Worm (Caenorhabditis elegans) whole organism, midembryonic: Measurements from ENCODE around the gene F14D2.11.

ENCODE experiments used
- T22C8.4 ChIP-seq: fragments of 200-800 bp; sonication (Bioruptor generic); IDR thresholded peaks from 2 replicates; pipeline ENCODE4 v1.3.6; 2022; ENCODE audit warnings: missing genetic modification characterization, missing compliant biosample characterization
- flt-1 ChIP-seq: fragments of 200-800 bp; sonication (Bioruptor generic); IDR thresholded peaks from 2 replicates; pipeline ENCODE4 v1.3.6; 2022; ENCODE audit warnings: missing genetic modification characterization, missing compliant biosample characterization
- med-1 ChIP-seq: sonication (generic microtip); optimal IDR thresholded peaks from 2 replicates; lab custom pipeline; 2017; ENCODE audit warnings: missing genetic modification characterization, mild to moderate bottlenecking, missing compliant biosample characterization, antibody characterized with exemption, missing genetic modification reagents; ENCODE audit not compliant: insufficient read depth
- ref-1 ChIP-seq: fragments of 200-800 bp; sonication (Bioruptor generic); conservative IDR thresholded peaks from 2 replicates; pipeline ENCODE4 v1.3.6; 2022; ENCODE audit warnings: missing genetic modification reagents, missing genetic modification characterization, missing compliant biosample characterization
- tab-1 ChIP-seq: fragments of 200-800 bp; sonication (Bioruptor generic); IDR thresholded peaks from 2 replicates; pipeline ENCODE4 v1.3.6; 2022; ENCODE audit warnings: missing genetic modification characterization, missing compliant biosample characterization

ce11 chrII:3340251-3340650, 1.6 kb downstream of the F14D2.11 start, which contains the start of gene F14D2.5:
- TF ChIP-seq tab-1 (GFP tag; lab: Robert Waterston, UW) (no peak), flt-1 (GFP tag; lab: Robert Waterston, UW) (no peak), med-1 (no peak), T22C8.4 (GFP tag; lab: Robert Waterston, UW) (peak; percentile 14; the same call in 1 of the 2 replicates), ref-1 (no peak)
